Fruit fly (Drosophila melanogaster) whole organism, embryonic: ENCODE results near the gene Pde11.

Source experiments
- BEAF-32 ChIP-seq: fragments of 200-800 bp; sonication (Bioruptor generic); optimal IDR thresholded peaks from 3 replicates; lab custom pipeline; 2017; ENCODE audit warnings: missing biosample characterization, missing genetic modification characterization, mild to moderate bottlenecking, moderate library complexity, missing genetic modification reagents
- CG11093 ChIP-seq: fragments of 200-800 bp; sonication (Bioruptor generic); IDR thresholded peaks from 3 replicates; pipeline ENCODE4 v1.3.6; 2022; ENCODE audit warnings: missing biosample characterization, missing genetic modification characterization
- CG12659 ChIP-seq: fragments of 200-800 bp; sonication (Bioruptor generic); optimal IDR thresholded peaks from 3 replicates; lab custom pipeline; 2017; ENCODE audit warnings: mild to moderate bottlenecking, missing biosample characterization, missing genetic modification reagents, missing genetic modification characterization
- CG14667 ChIP-seq: fragments of 200-800 bp; sonication (Bioruptor generic); IDR thresholded peaks from 2 replicates; pipeline ENCODE4 v1.3.6; 2022; ENCODE audit warnings: missing biosample characterization, missing genetic modification characterization
- CG15514 ChIP-seq: fragments of 200-800 bp; sonication (Bioruptor generic); optimal IDR thresholded peaks from 3 replicates; lab custom pipeline; 2017; ENCODE audit warnings: missing biosample characterization, missing genetic modification characterization, mild to moderate bottlenecking, moderate library complexity, missing genetic modification reagents
- CG16813 ChIP-seq: fragments of 200-800 bp; sonication (Bioruptor generic); IDR thresholded peaks from 3 replicates; pipeline ENCODE4 v1.3.6; 2022; ENCODE audit warnings: missing biosample characterization, missing genetic modification characterization; ENCODE audit not compliant: partially characterized antibody
- CG17328 ChIP-seq: fragments of 200-800 bp; sonication (Bioruptor generic); IDR thresholded peaks from 2 replicates; pipeline ENCODE4 v1.3.6; 2022; ENCODE audit warnings: missing biosample characterization, missing genetic modification characterization
- CG17802 ChIP-seq: fragments of 200-800 bp; sonication (Bioruptor generic); optimal IDR thresholded peaks from 2 replicates; lab custom pipeline; 2018; ENCODE audit warnings: missing biosample characterization, mild to moderate bottlenecking, missing genetic modification characterization, moderate library complexity
- CG18011 ChIP-seq: fragments of 200-800 bp; sonication (Bioruptor generic); optimal IDR thresholded peaks from 2 replicates; lab custom pipeline; 2017; ENCODE audit warnings: missing biosample characterization, missing genetic modification characterization, mild to moderate bottlenecking, moderate library complexity, missing genotype
- CG1832 ChIP-seq: fragments of 200-800 bp; sonication (Bioruptor generic); optimal IDR thresholded peaks from 2 replicates; lab custom pipeline; 2017; ENCODE audit warnings: missing biosample characterization, mild to moderate bottlenecking, missing genetic modification characterization, inconsistent platforms
- CG18476 ChIP-seq: fragments of 200-800 bp; sonication (Bioruptor generic); optimal IDR thresholded peaks from 2 replicates; lab custom pipeline; 2016; ENCODE audit warnings: missing biosample characterization, mild to moderate bottlenecking, missing genetic modification characterization
- CG31365 ChIP-seq: fragments of 200-800 bp; sonication (Bioruptor generic); optimal IDR thresholded peaks from 2 replicates; lab custom pipeline; 2018; ENCODE audit warnings: missing biosample characterization, mild to moderate bottlenecking, missing genetic modification characterization
- CG5245 ChIP-seq: fragments of 200-800 bp; sonication (Bioruptor generic); optimal IDR thresholded peaks from 3 replicates; lab custom pipeline; 2016; ENCODE audit warnings: missing biosample characterization, missing genetic modification characterization
- CG7271 ChIP-seq: fragments of 200-800 bp; sonication (Bioruptor generic); optimal IDR thresholded peaks from 2 replicates; lab custom pipeline; 2018; ENCODE audit warnings: missing biosample characterization, mild to moderate bottlenecking, missing genetic modification characterization, moderate library complexity
- CG7556 ChIP-seq: fragments of 200-800 bp; sonication (Bioruptor generic); optimal IDR thresholded peaks from 2 replicates; lab custom pipeline; 2017; ENCODE audit warnings: missing biosample characterization, mild to moderate bottlenecking, missing genetic modification characterization
- CG8359 ChIP-seq: fragments of 200-800 bp; sonication (Bioruptor generic); optimal IDR thresholded peaks from 2 replicates; lab custom pipeline; 2017; ENCODE audit warnings: missing biosample characterization, mild to moderate bottlenecking, missing genetic modification characterization, borderline replicate concordance
- CG9932 ChIP-seq: fragments of 200-800 bp; sonication (Bioruptor generic); IDR thresholded peaks from 2 replicates; pipeline ENCODE4 v1.3.6; 2022; ENCODE audit warnings: missing biosample characterization, missing genetic modification characterization
- CHES-1-like ChIP-seq: fragments of 200-800 bp; sonication (Bioruptor generic); optimal IDR thresholded peaks from 2 replicates; lab custom pipeline; 2016; ENCODE audit warnings: missing biosample characterization, missing genetic modification characterization
- CTCF ChIP-seq: fragments of 200-800 bp; sonication (Bioruptor generic); optimal IDR thresholded peaks from 2 replicates; lab custom pipeline; 2017; ENCODE audit warnings: missing biosample characterization, mild to moderate bottlenecking, missing genetic modification characterization, moderate library complexity
- Dll ChIP-seq: fragments of 200-800 bp; sonication (Bioruptor generic); IDR thresholded peaks from 4 replicates; pipeline ENCODE4 v1.3.6; 2022; ENCODE audit warnings: missing biosample characterization, missing genetic modification characterization; ENCODE audit not compliant: partially characterized antibody
- ERR ChIP-seq: fragments of 200-800 bp; sonication (Bioruptor generic); optimal IDR thresholded peaks from 2 replicates; lab custom pipeline; 2016; ENCODE audit warnings: missing biosample characterization, missing genetic modification characterization
- Elba2 ChIP-seq: fragments of 200-800 bp; sonication (Bioruptor generic); optimal IDR thresholded peaks from 3 replicates; lab custom pipeline; 2016; ENCODE audit warnings: missing biosample characterization, missing genetic modification characterization
- HmgZ ChIP-seq: fragments of 200-800 bp; sonication (Bioruptor generic); optimal IDR thresholded peaks from 2 replicates; lab custom pipeline; 2018; ENCODE audit warnings: missing biosample characterization, mild to moderate bottlenecking, missing genetic modification characterization
- Kr ChIP-seq: fragments of 200-800 bp; sonication (Bioruptor generic); optimal IDR thresholded peaks from 2 replicates; lab custom pipeline; 2017; ENCODE audit warnings: missing biosample characterization, mild to moderate bottlenecking, missing genetic modification characterization
- MESR4 ChIP-seq: fragments of 200-800 bp; sonication (Bioruptor generic); optimal IDR thresholded peaks from 2 replicates; lab custom pipeline; 2018; ENCODE audit warnings: missing biosample characterization, mild to moderate bottlenecking, missing genetic modification characterization, moderate library complexity
- Mad ChIP-seq: fragments of 200-800 bp; sonication (Bioruptor generic); optimal IDR thresholded peaks from 2 replicates; lab custom pipeline; 2016; ENCODE audit warnings: missing biosample characterization, missing genetic modification characterization
- Oaz ChIP-seq: fragments of 200-800 bp; sonication (Bioruptor generic); IDR thresholded peaks from 2 replicates; pipeline ENCODE4 v1.3.6; 2022; ENCODE audit warnings: missing biosample characterization, missing genetic modification characterization
- Opbp ChIP-seq: fragments of 200-800 bp; sonication (Bioruptor generic); IDR thresholded peaks from 3 replicates; pipeline ENCODE4 v1.3.6; 2022; ENCODE audit warnings: missing biosample characterization, missing genetic modification characterization; ENCODE audit not compliant: partially characterized antibody
- Optix ChIP-seq: fragments of 200-800 bp; sonication (Bioruptor generic); IDR thresholded peaks from 3 replicates; pipeline ENCODE4 v1.3.6; 2022; ENCODE audit warnings: missing biosample characterization, missing genetic modification characterization
- Rx ChIP-seq: fragments of 200-800 bp; sonication (Bioruptor generic); IDR thresholded peaks from 2 replicates; pipeline ENCODE4 v1.3.6; 2022; ENCODE audit warnings: missing biosample characterization, missing genetic modification characterization
- Side ChIP-seq: fragments of 200-800 bp; sonication (Bioruptor generic); optimal IDR thresholded peaks from 2 replicates; lab custom pipeline; 2016; ENCODE audit warnings: missing biosample characterization, missing genetic modification characterization
- Sin3A ChIP-seq: fragments of >200 bp; optimal IDR thresholded peaks from 2 replicates; lab custom pipeline; 2018
- Taf1 ChIP-seq: fragments of 200-800 bp; sonication (Bioruptor generic); IDR thresholded peaks from 2 replicates; pipeline ENCODE4 v1.3.6; 2022; ENCODE audit warnings: missing biosample characterization, missing genetic modification characterization
- ci ChIP-seq: fragments of 200-800 bp; sonication (Bioruptor generic); IDR thresholded peaks from 3 replicates; pipeline ENCODE4 v1.3.6; 2022; ENCODE audit warnings: missing biosample characterization, missing genetic modification characterization
- corto ChIP-seq: fragments of 200-800 bp; sonication (Bioruptor generic); optimal IDR thresholded peaks from 2 replicates; lab custom pipeline; 2016; ENCODE audit warnings: missing biosample characterization, mild to moderate bottlenecking, missing genetic modification characterization, moderate library complexity
- dan ChIP-seq: fragments of 200-800 bp; sonication (Bioruptor generic); IDR thresholded peaks from 2 replicates; pipeline ENCODE4 v1.3.6; 2022; ENCODE audit warnings: missing biosample characterization, missing genetic modification characterization
- dpn ChIP-seq, 2 experiments: fragments of 200-800 bp; sonication (Bioruptor generic); optimal IDR thresholded peaks; 3 replicates each; lab custom pipeline; 2016; ENCODE audit warnings: missing biosample characterization in 2 of 2, missing genetic modification characterization in 2 of 2
- grau ChIP-seq: fragments of 200-800 bp; optimal IDR thresholded peaks from 3 replicates; lab custom pipeline; 2019; ENCODE audit warnings: missing biosample characterization, mild to moderate bottlenecking, missing genetic modification characterization, moderate library complexity
- jigr1 ChIP-seq: fragments of 200-800 bp; sonication (Bioruptor generic); IDR thresholded peaks from 3 replicates; pipeline ENCODE4 v1.3.6; 2022; ENCODE audit warnings: missing biosample characterization, missing genetic modification characterization
- klu ChIP-seq: fragments of 200-800 bp; sonication (Bioruptor generic); IDR thresholded peaks from 2 replicates; pipeline ENCODE4 v1.3.6; 2022; ENCODE audit warnings: missing biosample characterization, missing genetic modification characterization
- kni ChIP-seq: fragments of 200-800 bp; sonication (Bioruptor generic); optimal IDR thresholded peaks from 3 replicates; lab custom pipeline; 2017; ENCODE audit warnings: mild to moderate bottlenecking, missing biosample characterization, missing genetic modification reagents, missing genetic modification characterization
- psq ChIP-seq: fragments of 200-800 bp; sonication (Bioruptor generic); optimal IDR thresholded peaks from 2 replicates; lab custom pipeline; 2017; ENCODE audit warnings: missing biosample characterization, missing genetic modification characterization
- seq ChIP-seq: fragments of 200-800 bp; sonication (Bioruptor generic); IDR thresholded peaks from 2 replicates; pipeline ENCODE4 v1.3.6; 2022; ENCODE audit warnings: missing biosample characterization, missing genetic modification characterization
- shn ChIP-seq: fragments of 200-800 bp; sonication (Bioruptor generic); optimal IDR thresholded peaks from 3 replicates; lab custom pipeline; 2016; ENCODE audit warnings: missing biosample characterization, missing genetic modification characterization
- slp2 ChIP-seq: fragments of 200-800 bp; sonication (Bioruptor generic); optimal IDR thresholded peaks from 2 replicates; lab custom pipeline; 2016; ENCODE audit warnings: missing biosample characterization, missing genetic modification characterization
- trem ChIP-seq: fragments of 200-800 bp; optimal IDR thresholded peaks from 3 replicates; lab custom pipeline; 2019; ENCODE audit warnings: missing biosample characterization, mild to moderate bottlenecking, missing genetic modification characterization, moderate library complexity
- trh ChIP-seq: fragments of 200-800 bp; sonication (Bioruptor generic); optimal IDR thresholded peaks from 2 replicates; lab custom pipeline; 2016; ENCODE audit warnings: missing biosample characterization, missing genetic modification characterization
- usp ChIP-seq: fragments of >200 bp; optimal IDR thresholded peaks from 2 replicates; lab custom pipeline; 2017; ENCODE audit warnings: missing biosample characterization, missing genetic modification characterization
- zen ChIP-seq: fragments of 200-800 bp; sonication (Bioruptor generic); optimal IDR thresholded peaks from 3 replicates; lab custom pipeline; 2018; ENCODE audit warnings: missing biosample characterization, mild to moderate bottlenecking, missing genetic modification characterization, moderate library complexity
- zfh1 ChIP-seq: fragments of 200-800 bp; sonication (Bioruptor generic); IDR thresholded peaks from 3 replicates; pipeline ENCODE4 v1.3.6; 2022; ENCODE audit warnings: missing biosample characterization, missing genetic modification characterization

Pde11 gene

DNA sequence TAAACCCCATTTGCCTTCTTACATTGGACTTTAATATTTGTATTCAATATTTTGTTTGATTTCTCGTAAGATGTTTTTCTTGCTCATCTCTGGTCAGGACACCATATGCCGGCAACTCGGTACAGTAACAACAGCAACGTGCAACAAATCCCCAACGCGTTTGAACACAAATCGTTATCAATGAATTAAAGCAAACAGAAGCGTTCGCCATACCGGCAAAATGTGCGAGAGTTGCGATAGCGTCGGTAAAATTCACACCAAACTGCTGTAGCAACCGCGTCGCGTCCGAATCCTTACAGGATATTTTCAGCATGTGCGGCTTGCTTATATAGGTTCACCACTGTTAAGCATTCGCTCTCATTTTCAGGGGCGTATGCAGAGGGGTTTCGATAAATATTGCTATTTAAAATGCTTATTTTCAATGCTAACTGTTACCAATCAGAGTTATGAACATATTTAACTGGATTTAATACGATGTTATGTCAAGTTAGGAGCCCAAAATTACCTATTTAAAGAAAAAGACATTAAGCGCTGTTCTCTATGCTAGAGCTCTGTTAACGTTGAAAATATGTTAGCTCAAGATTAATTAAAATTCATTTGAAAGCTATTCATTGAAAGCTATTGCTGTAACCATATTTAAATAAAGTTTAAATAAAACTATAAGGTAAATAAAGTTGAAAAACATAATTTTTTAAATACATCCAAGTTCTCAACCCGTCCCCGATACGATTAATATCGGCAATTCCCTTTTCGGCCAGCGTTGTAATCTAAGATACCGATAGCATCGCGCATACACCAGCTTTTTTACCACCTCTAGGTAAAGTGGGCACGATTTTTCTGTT is at the start of gene Pde11, which contains the start of gene CG15160 (continued):
- TF ChIP-seq CG17802 (tag; lab: Kevin White, UChicago) (peak; percentile 15), CG18011 (GFP tag; lab: Kevin White, UChicago) (no peak), Elba2 (GFP tag; lab: Kevin White, UChicago) (peak; percentile 23), trh (GFP tag; lab: Kevin White, UChicago) (no peak), Mad (GFP tag; lab: Kevin White, UChicago) (no peak), psq (peak; percentile 32), dpn (GFP tag; optimal IDR thresholded peaks at IDR 0.05; lab: Kevin White, UChicago) (peak; percentile 7 to 10), CG5245 (GFP tag; lab: Kevin White, UChicago) (no peak), CG1832 (GFP tag; lab: Kevin White, UChicago) (no peak), Sin3A (lab: Kevin White, UChicago) (peak; percentile 74), seq (GFP tag; lab: Robert Waterston, UW) (0 out of 2 replicates have a peak, but pooled peaks have one; percentile 25), klu (GFP tag; lab: Robert Waterston, UW) (no peak), ci (GFP tag; lab: Robert Waterston, UW) (no peak; the same call in 2 of the 3 replicates), BEAF-32 (GFP tag; lab: Kevin White, UChicago) (peak; percentile 98), CG17328 (no peak), CG7556 (GFP tag; lab: Kevin White, UChicago) (no peak), Side (GFP tag; lab: Kevin White, UChicago) (no peak), CG31365 (no peak), Kr (no peak), corto (no peak), HmgZ (tag; lab: Kevin White, UChicago) (peak; percentile 41), CG11093 (GFP tag; lab: Robert Waterston, UW) (no peak), zfh1 (peak; percentile 65; the same call in 2 of the 3 replicates), grau (tag; lab: Kevin White, UChicago) (peak; percentile 44), Optix (GFP tag; lab: Robert Waterston, UW) (no peak), CG7271 (no peak), slp2 (GFP tag; lab: Kevin White, UChicago) (no peak), Taf1 (GFP tag; lab: Robert Waterston, UW) (no peak), CG8359 (no peak), CG14667 (no peak), usp (GFP tag; lab: Kevin White, UChicago) (no peak), trem (tag; lab: Kevin White, UChicago) (peak; percentile 72), MESR4 (no peak), Oaz (GFP tag; lab: Robert Waterston, UW) (no peak), Dll (GFP tag; lab: Robert Waterston, UW) (peak; percentile 96), CTCF (GFP tag; lab: Kevin White, UChicago) (peak; percentile 44), jigr1 (GFP tag; lab: Robert Waterston, UW) (peak; percentile 11; the same call in 1 of the 3 replicates), CG18476 (no peak), CG12659 (GFP tag; lab: Kevin White, UChicago) (peak; percentile 70), ERR (GFP tag; lab: Kevin White, UChicago) (no peak), dan (GFP tag; lab: Robert Waterston, UW) (no peak), Opbp (GFP tag; lab: Robert Waterston, UW) (peak; percentile 99), CG15514 (GFP tag; lab: Kevin White, UChicago) (peak; percentile 75), kni (GFP tag; lab: Kevin White, UChicago) (no peak), shn (GFP tag; lab: Kevin White, UChicago) (no peak), Rx (GFP tag; lab: Robert Waterston, UW) (no peak), CG9932 (no peak; the same call in 1 of the 2 replicates), CHES-1-like (GFP tag; lab: Kevin White, UChicago) (peak; percentile 18), CG16813 (GFP tag; lab: Robert Waterston, UW) (peak; percentile 100), zen (tag; lab: Kevin White, UChicago) (peak; percentile 17)
